Worm (Caenorhabditis elegans) whole organism, L4 larva: ENCODE measurements around the gene C14H10.3.

Experiments used
- D1046.2 ChIP-seq: fragments of 200-800 bp; sonication (Bioruptor generic); IDR thresholded peaks from 2 replicates; pipeline ENCODE4 v1.3.6; 2022; ENCODE audit warnings: missing genetic modification characterization, missing compliant biosample characterization
- F26F4.8 ChIP-seq: fragments of 200-800 bp; sonication (Bioruptor generic); conservative IDR thresholded peaks from 2 replicates; pipeline ENCODE4 v1.3.6; 2022; ENCODE audit warnings: missing genetic modification characterization, missing compliant biosample characterization
- F44E2.7 ChIP-seq: fragments of 200-800 bp; sonication (Bioruptor generic); IDR thresholded peaks from 2 replicates; pipeline ENCODE4 v2.1.2; 2022; ENCODE audit warnings: missing genetic modification characterization, missing compliant biosample characterization
- T20F7.1 ChIP-seq: fragments of 200-800 bp; sonication (Bioruptor generic); optimal IDR thresholded peaks from 2 replicates; lab custom pipeline; 2018; ENCODE audit warnings: mild to moderate bottlenecking, missing genetic modification characterization, missing compliant biosample characterization
- T26A8.4 ChIP-seq: fragments of 200-800 bp; sonication (Bioruptor generic); IDR thresholded peaks from 2 replicates; pipeline ENCODE4 v1.3.6; 2022; ENCODE audit warnings: missing genetic modification characterization, missing compliant biosample characterization
- Y105C5A.15 ChIP-seq: fragments of 200-800 bp; sonication (Bioruptor generic); IDR thresholded peaks from 2 replicates; pipeline ENCODE4 v1.3.6; 2022; ENCODE audit warnings: missing genetic modification characterization, missing compliant biosample characterization
- Y5F2A.4 ChIP-seq: fragments of 200-800 bp; sonication (Bioruptor generic); optimal IDR thresholded peaks from 2 replicates; lab custom pipeline; 2018; ENCODE audit warnings: mild to moderate bottlenecking, missing genetic modification characterization, missing compliant biosample characterization
- Y75B8A.6 ChIP-seq: fragments of 200-800 bp; sonication (Bioruptor generic); IDR thresholded peaks from 2 replicates; pipeline ENCODE4 v1.3.6; 2022; ENCODE audit warnings: missing genetic modification reagents, missing genetic modification characterization, missing compliant biosample characterization
- ZK337.2 ChIP-seq: fragments of 200-800 bp; sonication (Bioruptor generic); IDR thresholded peaks from 2 replicates; pipeline ENCODE4 v1.3.6; 2022; ENCODE audit warnings: missing genetic modification reagents, missing genetic modification characterization, missing compliant biosample characterization
- aha-1 ChIP-seq: fragments of 150-350 bp; peaks from one replicate; lab custom pipeline; 2014; ENCODE audit warnings: missing biosample characterization, missing genetic modification characterization
- arid-1 ChIP-seq: fragments of 200-800 bp; sonication (Bioruptor generic); conservative IDR thresholded peaks from 2 replicates; pipeline ENCODE4 v1.3.6; 2022; ENCODE audit warnings: missing genetic modification reagents, missing genetic modification characterization, missing compliant biosample characterization
- ceh-28 ChIP-seq: fragments of 150-350 bp; optimal IDR thresholded peaks from 2 replicates; lab custom pipeline; 2014; ENCODE audit warnings: missing biosample characterization, missing genetic modification reagents, missing genetic modification characterization
- ceh-32 ChIP-seq: sonication (generic microtip); optimal IDR thresholded peaks from 2 replicates; lab custom pipeline; 2016; ENCODE audit warnings: mild to moderate bottlenecking, missing genetic modification characterization, missing compliant biosample characterization; ENCODE audit not compliant: poor library complexity
- ces-1 ChIP-seq: fragments of 150-350 bp; sonication (generic microtip); optimal IDR thresholded peaks from 4 replicates; lab custom pipeline; 2014; ENCODE audit warnings: missing biosample characterization, missing genetic modification reagents, missing genetic modification characterization
- cey-2 ChIP-seq: sonication (generic microtip); optimal IDR thresholded peaks from 3 replicates; lab custom pipeline; 2017; ENCODE audit warnings: missing genetic modification characterization, mild to moderate bottlenecking, missing compliant biosample characterization, antibody characterized with exemption, borderline replicate concordance; ENCODE audit not compliant: insufficient read depth
- daf-19 ChIP-seq: fragments of 200-800 bp; sonication (Bioruptor generic); conservative IDR thresholded peaks from 2 replicates; pipeline ENCODE4 v1.3.6; 2022; ENCODE audit warnings: missing genetic modification characterization, missing compliant biosample characterization
- dmd-6 ChIP-seq: fragments of 200-800 bp; sonication (Bioruptor generic); IDR thresholded peaks from 2 replicates; pipeline ENCODE4 v1.3.6; 2022; ENCODE audit warnings: missing genetic modification reagents, missing genetic modification characterization, missing compliant biosample characterization
- dve-1 ChIP-seq: sonication (generic microtip); optimal IDR thresholded peaks from 2 replicates; lab custom pipeline; 2017; ENCODE audit warnings: antibody characterized with exemption, mild to moderate bottlenecking, missing genetic modification characterization, missing compliant biosample characterization; ENCODE audit not compliant: insufficient read depth
- fos-1 ChIP-seq: fragments of 150-350 bp; optimal IDR thresholded peaks from 2 replicates; lab custom pipeline; 2014; ENCODE audit warnings: missing biosample characterization, missing genetic modification characterization
- gei-8 ChIP-seq: fragments of 200-800 bp; sonication (Bioruptor generic); optimal IDR thresholded peaks from 2 replicates; lab custom pipeline; 2018; ENCODE audit warnings: mild to moderate bottlenecking, missing genetic modification characterization, missing compliant biosample characterization
- hif-1 ChIP-seq, 2 experiments: sonication (generic microtip); optimal IDR thresholded peaks; 2 replicates each; lab custom pipeline; 2016 to 2017; ENCODE audit warnings: missing compliant biosample characterization in 2 of 2, missing genetic modification characterization in 2 of 2, missing genetic modification reagents in 2 of 2, missing genotype in 2 of 2, mild to moderate bottlenecking in 1 of 2
- hlh-11 ChIP-seq: fragments of 200-800 bp; sonication (Bioruptor generic); optimal IDR thresholded peaks from 2 replicates; lab custom pipeline; 2018; ENCODE audit warnings: mild to moderate bottlenecking, missing genetic modification characterization, missing compliant biosample characterization
- hmg-1.1 ChIP-seq: fragments of 200-800 bp; sonication (Bioruptor generic); IDR thresholded peaks from 2 replicates; pipeline ENCODE4 v1.3.6; 2022; ENCODE audit warnings: missing genetic modification reagents, missing genetic modification characterization, missing compliant biosample characterization
- lin-1 ChIP-seq: fragments of 200-800 bp; sonication (Bioruptor generic); IDR thresholded peaks from 2 replicates; pipeline ENCODE4 v1.3.6; 2022; ENCODE audit warnings: missing genetic modification reagents, missing genetic modification characterization, missing compliant biosample characterization
- lin-15B ChIP-seq: fragments of 150-350 bp; sonication (generic microtip); optimal IDR thresholded peaks from 3 replicates; lab custom pipeline; 2014; ENCODE audit warnings: missing biosample characterization, missing genetic modification characterization
- mep-1 ChIP-seq: fragments of 150-350 bp; sonication (generic microtip); optimal IDR thresholded peaks from 3 replicates; lab custom pipeline; 2014; ENCODE audit warnings: missing biosample characterization, missing genetic modification characterization
- mxl-3 ChIP-seq: fragments of 200-800 bp; sonication (Bioruptor generic); optimal IDR thresholded peaks from 2 replicates; lab custom pipeline; 2018; ENCODE audit warnings: mild to moderate bottlenecking, missing genetic modification characterization, missing compliant biosample characterization
- nhr-237 ChIP-seq: sonication (generic microtip); optimal IDR thresholded peaks from 2 replicates; lab custom pipeline; 2017; ENCODE audit warnings: missing biosample characterization, missing genetic modification characterization
- nhr-25 ChIP-seq: sonication (generic microtip); optimal IDR thresholded peaks from 2 replicates; lab custom pipeline; 2017; ENCODE audit warnings: missing genetic modification characterization, mild to moderate bottlenecking, missing compliant biosample characterization, antibody characterized with exemption, moderate library complexity, borderline replicate concordance; ENCODE audit not compliant: insufficient read depth
- nhr-48 ChIP-seq: sonication (generic microtip); optimal IDR thresholded peaks from 2 replicates; lab custom pipeline; 2016; ENCODE audit warnings: mild to moderate bottlenecking, missing genetic modification characterization, missing compliant biosample characterization
- nhr-6 ChIP-seq: fragments of 150-350 bp; optimal IDR thresholded peaks from 2 replicates; lab custom pipeline; 2014; ENCODE audit warnings: missing biosample characterization, missing genetic modification characterization
- nhr-77 ChIP-seq: fragments of 150-350 bp; optimal IDR thresholded peaks from 2 replicates; lab custom pipeline; 2014; ENCODE audit warnings: missing biosample characterization, missing genetic modification characterization
- pha-4 ChIP-seq, 2 experiments: fragments of 150-350 bp in 1 of 2; fragments of 200-800 bp in 1 of 2; sonication (Bioruptor generic) in 1 of 2; IDR thresholded peaks in 1 of 2; optimal IDR thresholded peaks in 1 of 2; 2 replicates each; pipeline versions ENCODE4 v1.3.6 to Lab custom; 2014 to 2022; ENCODE audit warnings: missing genetic modification characterization in 2 of 2, missing genetic modification reagents in 2 of 2, missing biosample characterization in 1 of 2, missing compliant biosample characterization in 1 of 2
- php-3 ChIP-seq: fragments of 200-800 bp; sonication (Bioruptor generic); IDR thresholded peaks from 2 replicates; pipeline ENCODE4 v1.3.6; 2022; ENCODE audit warnings: missing genetic modification reagents, missing genetic modification characterization, missing compliant biosample characterization
- rbr-2 ChIP-seq: sonication (generic microtip); optimal IDR thresholded peaks from 2 replicates; lab custom pipeline; 2016; ENCODE audit warnings: missing genotype, missing genetic modification characterization, missing compliant biosample characterization
- spr-3 ChIP-seq: fragments of 200-800 bp; sonication (Bioruptor generic); optimal IDR thresholded peaks from 2 replicates; lab custom pipeline; 2018; ENCODE audit warnings: mild to moderate bottlenecking, missing genetic modification characterization, missing compliant biosample characterization
- tag-97 ChIP-seq: fragments of 200-800 bp; sonication (Bioruptor generic); IDR thresholded peaks from 2 replicates; pipeline ENCODE4 v1.3.6; 2022; ENCODE audit warnings: missing genetic modification characterization, missing compliant biosample characterization
- unc-62 ChIP-seq, 3 experiments: fragments of 150-350 bp in 1 of 3; sonication (generic microtip); optimal IDR thresholded peaks in 2 of 3; peaks in 1 of 3; 1 replicate in 1 of 3; 2 replicates in 2 of 3; lab custom pipeline; 2014 to 2017; ENCODE audit warnings: missing biosample characterization in 3 of 3, missing genetic modification characterization in 3 of 3, missing genetic modification reagents in 3 of 3, missing genotype in 1 of 3
- vab-7 ChIP-seq: fragments of 200-800 bp; sonication (Bioruptor generic); IDR thresholded peaks from 2 replicates; pipeline ENCODE4 v1.3.6; 2022; ENCODE audit warnings: missing genetic modification reagents, missing genetic modification characterization, missing compliant biosample characterization
- zag-1 ChIP-seq: fragments of 150-350 bp; optimal IDR thresholded peaks from 2 replicates; lab custom pipeline; 2014; ENCODE audit warnings: missing biosample characterization, missing genetic modification characterization
- zfp-2 ChIP-seq: sonication (generic microtip); optimal IDR thresholded peaks from 2 replicates; lab custom pipeline; 2016; ENCODE audit warnings: mild to moderate bottlenecking, missing genetic modification characterization, missing compliant biosample characterization
- zip-11 ChIP-seq: fragments of 200-800 bp; sonication (Bioruptor generic); IDR thresholded peaks from 2 replicates; pipeline ENCODE4 v1.3.6; 2022; ENCODE audit warnings: missing genetic modification characterization, missing compliant biosample characterization

C14H10.3 gene

DNA sequence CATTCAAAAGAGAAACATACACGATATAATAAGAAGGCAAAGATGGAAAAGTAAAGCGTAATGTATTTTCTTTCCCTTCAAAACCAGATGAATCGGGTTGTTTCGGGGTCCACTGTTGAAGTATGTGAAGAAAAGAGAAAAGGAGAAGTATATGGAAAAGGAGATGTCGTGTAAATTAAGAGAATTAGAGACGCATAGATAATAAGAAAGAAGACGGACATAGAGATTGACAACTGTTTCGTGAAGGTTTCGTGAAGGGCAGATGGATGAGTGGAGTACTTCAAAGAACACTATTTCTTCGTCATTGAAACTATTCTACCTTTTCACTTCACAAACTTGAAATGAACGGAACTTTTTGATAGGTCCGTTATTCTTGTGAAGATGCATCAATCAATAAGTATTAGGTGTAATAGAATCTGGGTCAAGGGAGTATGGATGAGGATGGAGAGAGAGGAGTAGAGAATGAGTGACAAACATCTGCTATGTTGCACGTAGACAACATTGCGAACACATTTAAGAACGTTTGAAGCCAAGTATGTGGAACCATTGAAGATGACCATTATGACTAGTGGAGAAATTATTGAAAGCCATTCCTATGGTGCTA is 10.3 kb upstream of the C14H10.3 start (continued):
- no peak for TF ChIP-seq spr-3 (GFP tag; lab: Kevin White, UChicago)
- peak; percentile 84 for TF ChIP-seq nhr-25 (tag; lab: Kevin White, UChicago)
- no peak for TF ChIP-seq T20F7.1 (GFP tag; lab: Kevin White, UChicago)
- no peak for TF ChIP-seq ceh-32 (tag; lab: Kevin White, UChicago)
- no peak for TF ChIP-seq Y105C5A.15 (GFP tag; lab: Robert Waterston, UW)
- no peak for TF ChIP-seq nhr-6 (tag; lab: Kevin White, UChicago)
- TF ChIP-seq arid-1 (GFP tag; lab: Robert Waterston, UW), result no peak
- peak in 1 of 2 experiments; percentile 84 for TF ChIP-seq hif-1 (tag; optimal IDR thresholded peaks at IDR 0.05; lab: Kevin White, UChicago)
- no peak for TF ChIP-seq F26F4.8 (GFP tag; lab: Robert Waterston, UW)
- TF ChIP-seq Y5F2A.4 (GFP tag; lab: Kevin White, UChicago), result no peak
- TF ChIP-seq tag-97, result no peak
- no peak for TF ChIP-seq ZK337.2
- TF ChIP-seq cey-2, result no peak
- no peak for TF ChIP-seq vab-7
- no peak for TF ChIP-seq nhr-237 (tag; lab: Kevin White, UChicago)
- no peak for TF ChIP-seq pha-4 (GFP tag; IDR thresholded peaks at IDR 0.05; lab: Robert Waterston, UW)
- TF ChIP-seq pha-4 (tag; optimal IDR thresholded peaks at IDR 0.05; lab: Kevin White, UChicago), result no peak
- TF ChIP-seq aha-1 (tag; lab: Kevin White, UChicago), result peak; percentile 64
- TF ChIP-seq mep-1 (tag; lab: Kevin White, UChicago), result peak; percentile 32
- TF ChIP-seq T26A8.4, result no peak

DNA sequence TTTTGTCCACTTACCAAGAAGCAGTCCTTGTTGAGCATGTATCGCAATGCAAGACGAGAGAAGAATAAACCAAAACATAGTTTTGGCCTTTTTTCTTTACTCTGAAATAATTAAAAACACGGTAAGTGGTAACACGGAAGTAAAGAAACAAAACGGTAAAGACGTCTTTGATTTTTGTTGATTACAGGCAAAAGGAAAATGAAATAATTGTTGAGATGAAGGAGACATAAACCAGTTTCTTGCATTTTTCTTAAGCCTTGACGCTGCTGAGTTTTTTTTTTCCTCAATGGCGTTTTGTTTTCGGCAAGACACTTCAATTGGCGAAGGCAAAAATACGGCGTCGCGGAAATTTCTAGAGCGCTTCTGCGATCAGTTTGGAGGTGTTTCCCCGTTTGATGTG is 8.9 kb upstream of the C14H10.3 start, which contains the start of gene zipt-13:
Gene zipt-13 (minus strand): TSS at position 101 of the 400 bp plus-strand sequence.
- TF ChIP-seq dmd-6 (GFP tag; lab: Robert Waterston, UW), result peak; percentile 13; the same call in 1 of the 2 replicates
- TF ChIP-seq fos-1 (tag; lab: Kevin White, UChicago), result no peak
- peak; percentile 23 for TF ChIP-seq nhr-25 (tag; lab: Kevin White, UChicago)
- no peak for TF ChIP-seq zag-1
- TF ChIP-seq php-3 (GFP tag; lab: Robert Waterston, UW), result no peak
- no peak for TF ChIP-seq Y75B8A.6 (GFP tag; lab: Robert Waterston, UW)
- peak; percentile 28 for TF ChIP-seq hlh-11
- peak; percentile 23 for TF ChIP-seq nhr-48 (tag; lab: Kevin White, UChicago)
- no peak for TF ChIP-seq F44E2.7
- TF ChIP-seq, all 104 proteins: peak for 4

DNA sequence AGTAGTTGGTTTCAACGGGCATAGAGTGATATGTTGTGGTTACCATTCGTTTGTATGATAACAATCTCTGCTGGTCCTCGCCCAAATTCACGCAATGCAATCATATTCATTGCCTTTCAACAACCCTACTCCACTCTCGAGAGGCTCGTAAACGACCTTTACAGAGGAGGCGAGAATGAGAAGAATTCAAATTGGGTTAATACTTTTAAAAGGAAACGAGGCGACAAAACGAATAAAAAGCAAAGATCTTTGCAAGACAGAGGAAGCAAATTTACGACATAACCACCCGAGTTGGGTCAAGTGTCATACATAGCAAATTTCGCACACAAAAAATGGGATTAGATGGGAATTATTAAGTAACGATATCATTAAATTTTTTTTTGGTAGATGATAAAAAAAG is 4.5 kb upstream of the C14H10.3 start:
- TF ChIP-seq lin-1 (no peak), aha-1 (tag; lab: Kevin White, UChicago) (peak; percentile 30), unc-62 (GFP tag; optimal IDR thresholded peaks at IDR 0.05 in 1 of 2; lab: Kevin White, UChicago) (peak in 1 of 2 experiments; percentile 91), unc-62 (tag; optimal IDR thresholded peaks at IDR 0.05; lab: Kevin White, UChicago) (no peak), zfp-2 (tag; lab: Kevin White, UChicago) (no peak), T26A8.4 (peak; percentile 29; the same call in 1 of the 2 replicates), daf-19 (GFP tag; lab: Robert Waterston, UW) (no peak), hmg-1.1 (no peak), Y5F2A.4 (GFP tag; lab: Kevin White, UChicago) (no peak)
- TF ChIP-seq, all 104 proteins: peak for 3

DNA sequence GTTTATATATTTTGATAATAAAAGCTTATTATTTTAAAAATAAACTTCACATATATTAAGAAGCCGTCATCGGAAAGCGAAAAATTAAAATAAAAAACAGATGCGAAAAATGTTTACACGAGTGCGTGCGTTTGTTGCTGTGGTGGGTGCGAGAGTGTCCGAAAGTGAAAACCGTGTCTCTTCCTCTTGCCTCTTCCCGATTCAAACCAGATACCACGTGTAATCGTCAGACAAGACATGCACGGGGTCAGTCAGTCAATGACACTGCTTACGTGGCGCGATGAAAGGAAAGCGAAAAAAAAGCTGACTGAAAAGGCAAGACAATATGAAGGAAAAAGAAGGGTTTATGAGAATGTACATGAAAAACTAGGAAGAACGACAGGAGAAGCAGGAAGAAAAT is 2.9 kb upstream of the C14H10.3 start:
- TF ChIP-seq aha-1 (tag; lab: Kevin White, UChicago), result peak; percentile 64
- peak; percentile 28 for TF ChIP-seq nhr-48 (tag; lab: Kevin White, UChicago)
- peak; percentile 5 for TF ChIP-seq mep-1 (tag; lab: Kevin White, UChicago)
- TF ChIP-seq mxl-3 (GFP tag; lab: Kevin White, UChicago), result peak; percentile 90
- TF ChIP-seq tag-97, result no peak
- peak; percentile 18 for TF ChIP-seq dve-1 (tag; lab: Kevin White, UChicago)
- no peak for TF ChIP-seq ceh-28 (tag; lab: Kevin White, UChicago)
- no peak for TF ChIP-seq spr-3 (GFP tag; lab: Kevin White, UChicago)
- no peak for TF ChIP-seq D1046.2 (GFP tag; lab: Robert Waterston, UW)
- TF ChIP-seq dmd-6 (GFP tag; lab: Robert Waterston, UW), result peak; percentile 30; the same call in 1 of the 2 replicates
- no peak for TF ChIP-seq zip-11 (GFP tag; lab: Robert Waterston, UW)
- no peak for TF ChIP-seq ces-1 (GFP tag; lab: Kevin White, UChicago)
- no peak for TF ChIP-seq F44E2.7
- no peak for TF ChIP-seq zag-1
- TF ChIP-seq lin-15B (tag; lab: Kevin White, UChicago), result no peak
- no peak for TF ChIP-seq gei-8 (GFP tag; lab: Kevin White, UChicago)
- TF ChIP-seq nhr-77 (tag; lab: Kevin White, UChicago), result no peak
- no peak for TF ChIP-seq rbr-2 (tag; lab: Kevin White, UChicago)
- TF ChIP-seq T20F7.1 (GFP tag; lab: Kevin White, UChicago), result no peak
- no peak for TF ChIP-seq php-3 (GFP tag; lab: Robert Waterston, UW)
